Fruit fly (Drosophila melanogaster) whole organism, embryonic: Measurements from ENCODE around the gene Sp7.

ENCODE experiments used
- Atf-2 ChIP-seq: fragments of 200-800 bp; sonication (Bioruptor generic); optimal IDR thresholded peaks from 2 replicates; lab custom pipeline; 2016; ENCODE audit warnings: missing biosample characterization, missing genetic modification characterization
- B-H1 ChIP-seq: fragments of 200-800 bp; sonication (Bioruptor generic); IDR thresholded peaks from 3 replicates; pipeline ENCODE4 v1.3.6; 2022; ENCODE audit warnings: missing biosample characterization, missing genetic modification characterization
- CG10543 ChIP-seq: fragments of 200-800 bp; sonication (Bioruptor generic); optimal IDR thresholded peaks from 3 replicates; lab custom pipeline; 2017; ENCODE audit warnings: missing biosample characterization, mild to moderate bottlenecking, missing genetic modification characterization, moderate library complexity
- CG10654 ChIP-seq: fragments of 200-800 bp; sonication (Bioruptor generic); optimal IDR thresholded peaks from 2 replicates; lab custom pipeline; 2016; ENCODE audit warnings: missing biosample characterization, missing genetic modification characterization
- CG11504 ChIP-seq: fragments of 200-800 bp; sonication (Bioruptor generic); optimal IDR thresholded peaks from 3 replicates; lab custom pipeline; 2019; ENCODE audit warnings: missing biosample characterization, mild to moderate bottlenecking, missing genetic modification characterization, moderate library complexity
- CG11696 ChIP-seq: fragments of 200-800 bp; sonication (Bioruptor generic); IDR thresholded peaks from 2 replicates; pipeline ENCODE4 v1.3.6; 2022; ENCODE audit warnings: missing biosample characterization, missing genetic modification characterization
- CG12104 ChIP-seq: fragments of 200-800 bp; sonication (Bioruptor generic); optimal IDR thresholded peaks from 3 replicates; lab custom pipeline; 2016; ENCODE audit warnings: missing biosample characterization, missing genetic modification characterization
- CG12236 ChIP-seq: fragments of 200-800 bp; sonication (Bioruptor generic); optimal IDR thresholded peaks from 2 replicates; lab custom pipeline; 2016; ENCODE audit warnings: missing biosample characterization, missing genetic modification characterization
- CG12659 ChIP-seq: fragments of 200-800 bp; sonication (Bioruptor generic); optimal IDR thresholded peaks from 3 replicates; lab custom pipeline; 2017; ENCODE audit warnings: mild to moderate bottlenecking, missing biosample characterization, missing genetic modification reagents, missing genetic modification characterization
- CG13123 ChIP-seq: fragments of 200-800 bp; sonication (Bioruptor generic); optimal IDR thresholded peaks from 2 replicates; lab custom pipeline; 2016; ENCODE audit warnings: missing biosample characterization, missing genetic modification characterization
- CG13287 ChIP-seq: fragments of 200-800 bp; sonication (Bioruptor generic); IDR thresholded peaks from 2 replicates; pipeline ENCODE4 v1.3.6; 2022; ENCODE audit warnings: missing biosample characterization, missing genetic modification characterization; ENCODE audit not compliant: partially characterized antibody
- CG15269 ChIP-seq: fragments of 200-800 bp; sonication (Bioruptor generic); optimal IDR thresholded peaks from 2 replicates; lab custom pipeline; 2018; ENCODE audit warnings: missing biosample characterization, mild to moderate bottlenecking, missing genetic modification characterization, moderate library complexity
- CG15479 ChIP-seq: fragments of 200-800 bp; sonication (Bioruptor generic); optimal IDR thresholded peaks from 3 replicates; lab custom pipeline; 2019; ENCODE audit warnings: missing biosample characterization, mild to moderate bottlenecking, missing genetic modification characterization, moderate library complexity
- CG15601 ChIP-seq: fragments of 200-800 bp; sonication (Bioruptor generic); optimal IDR thresholded peaks from 3 replicates; lab custom pipeline; 2019; ENCODE audit warnings: missing biosample characterization, mild to moderate bottlenecking, missing genetic modification characterization, moderate library complexity
- CG1647 ChIP-seq: fragments of 200-800 bp; sonication (Bioruptor generic); optimal IDR thresholded peaks from 3 replicates; lab custom pipeline; 2016; ENCODE audit warnings: missing biosample characterization, missing genetic modification characterization
- CG18764 ChIP-seq: fragments of 200-800 bp; sonication (Bioruptor generic); optimal IDR thresholded peaks from 3 replicates; lab custom pipeline; 2016; ENCODE audit warnings: missing biosample characterization, missing genetic modification characterization
- CG31224 ChIP-seq: fragments of 200-800 bp; sonication (Bioruptor generic); IDR thresholded peaks from 2 replicates; pipeline ENCODE4 v1.3.6; 2022; ENCODE audit warnings: missing biosample characterization, missing genetic modification characterization
- CG32532 ChIP-seq: fragments of 200-800 bp; sonication (Bioruptor generic); IDR thresholded peaks from 2 replicates; pipeline ENCODE4 v1.3.6; 2022; ENCODE audit warnings: missing biosample characterization, missing genetic modification characterization
- CG4617 ChIP-seq: fragments of 200-800 bp; sonication (Bioruptor generic); optimal IDR thresholded peaks from 3 replicates; lab custom pipeline; 2016; ENCODE audit warnings: missing biosample characterization, missing genetic modification characterization, borderline replicate concordance
- CG6765 ChIP-seq: fragments of 200-800 bp; sonication (Bioruptor generic); optimal IDR thresholded peaks from 3 replicates; lab custom pipeline; 2017; ENCODE audit warnings: missing biosample characterization, mild to moderate bottlenecking, missing genetic modification characterization
- CG6813 ChIP-seq: fragments of 200-800 bp; sonication (Bioruptor generic); optimal IDR thresholded peaks from 2 replicates; lab custom pipeline; 2017; ENCODE audit warnings: missing biosample characterization, missing genetic modification characterization, mild to moderate bottlenecking, moderate library complexity, missing genetic modification reagents
- CG7839 ChIP-seq: fragments of 200-800 bp; sonication (Bioruptor generic); optimal IDR thresholded peaks from 3 replicates; lab custom pipeline; 2018; ENCODE audit warnings: missing biosample characterization, mild to moderate bottlenecking, missing genetic modification characterization, moderate library complexity
- CG7928 ChIP-seq: fragments of 200-800 bp; sonication (Bioruptor generic); optimal IDR thresholded peaks from 2 replicates; lab custom pipeline; 2017; ENCODE audit warnings: missing biosample characterization, mild to moderate bottlenecking, missing genetic modification characterization
- CG9932 ChIP-seq: fragments of 200-800 bp; sonication (Bioruptor generic); IDR thresholded peaks from 2 replicates; pipeline ENCODE4 v1.3.6; 2022; ENCODE audit warnings: missing biosample characterization, missing genetic modification characterization
- D19A ChIP-seq: fragments of 200-800 bp; optimal IDR thresholded peaks from 3 replicates; lab custom pipeline; 2019; ENCODE audit warnings: missing biosample characterization, mild to moderate bottlenecking, missing genetic modification characterization, moderate library complexity
- Dref ChIP-seq: fragments of 200-800 bp; sonication (Bioruptor generic); IDR thresholded peaks from 2 replicates; pipeline ENCODE4 v1.3.6; 2022; ENCODE audit warnings: missing biosample characterization, missing genetic modification characterization
- HLHmδ ChIP-seq: fragments of 200-800 bp; sonication (Bioruptor generic); optimal IDR thresholded peaks from 2 replicates; lab custom pipeline; 2018; ENCODE audit warnings: missing biosample characterization, mild to moderate bottlenecking, missing genetic modification characterization, moderate library complexity
- Kr ChIP-seq: fragments of 200-800 bp; sonication (Bioruptor generic); optimal IDR thresholded peaks from 2 replicates; lab custom pipeline; 2017; ENCODE audit warnings: missing biosample characterization, mild to moderate bottlenecking, missing genetic modification characterization
- MTF-1 ChIP-seq: fragments of 200-800 bp; sonication (Bioruptor generic); optimal IDR thresholded peaks from 2 replicates; lab custom pipeline; 2018; ENCODE audit warnings: missing biosample characterization, mild to moderate bottlenecking, missing genetic modification characterization, borderline replicate concordance
- Meics ChIP-seq: fragments of 200-800 bp; sonication (Bioruptor generic); optimal IDR thresholded peaks from 2 replicates; lab custom pipeline; 2017; ENCODE audit warnings: missing biosample characterization, mild to moderate bottlenecking, missing genetic modification characterization
- Oli ChIP-seq: fragments of 200-800 bp; sonication (Bioruptor generic); optimal IDR thresholded peaks from 2 replicates; lab custom pipeline; 2018; ENCODE audit warnings: missing biosample characterization, mild to moderate bottlenecking, missing genetic modification characterization, moderate library complexity
- PHDP ChIP-seq: fragments of 200-800 bp; sonication (Bioruptor generic); optimal IDR thresholded peaks from 3 replicates; lab custom pipeline; 2018; ENCODE audit warnings: missing biosample characterization, mild to moderate bottlenecking, missing genetic modification characterization, moderate library complexity
- Poxn ChIP-seq: fragments of 200-800 bp; sonication (Bioruptor generic); IDR thresholded peaks from 2 replicates; pipeline ENCODE4 v1.3.6; 2022; ENCODE audit warnings: missing biosample characterization, missing genetic modification characterization
- Rfx ChIP-seq: fragments of 200-800 bp; sonication (Bioruptor generic); IDR thresholded peaks from 2 replicates; pipeline ENCODE4 v1.3.6; 2022; ENCODE audit warnings: missing biosample characterization, missing genetic modification characterization
- Sox102F ChIP-seq: fragments of 200-800 bp; sonication (Bioruptor generic); optimal IDR thresholded peaks from 2 replicates; lab custom pipeline; 2018; ENCODE audit warnings: missing biosample characterization, mild to moderate bottlenecking, missing genetic modification characterization, moderate library complexity
- Sry-β ChIP-seq: fragments of 200-800 bp; sonication (Bioruptor generic); optimal IDR thresholded peaks from 2 replicates; lab custom pipeline; 2018; ENCODE audit warnings: missing biosample characterization, mild to moderate bottlenecking, missing genetic modification characterization, moderate library complexity
- ap ChIP-seq: fragments of 200-800 bp; sonication (Bioruptor generic); IDR thresholded peaks from 2 replicates; pipeline ENCODE4 v1.3.6; 2022; ENCODE audit warnings: missing biosample characterization, missing genetic modification characterization
- chn ChIP-seq: fragments of 200-800 bp; sonication (Bioruptor generic); optimal IDR thresholded peaks from 2 replicates; lab custom pipeline; 2016; ENCODE audit warnings: missing biosample characterization, missing genetic modification characterization
- dmrt99B ChIP-seq: fragments of 200-800 bp; sonication (Bioruptor generic); optimal IDR thresholded peaks from 2 replicates; lab custom pipeline; 2018; ENCODE audit warnings: missing biosample characterization, mild to moderate bottlenecking, missing genetic modification characterization, moderate library complexity
- dpn ChIP-seq, 2 experiments: fragments of 200-800 bp; sonication (Bioruptor generic); optimal IDR thresholded peaks; 3 replicates each; lab custom pipeline; 2016; ENCODE audit warnings: missing biosample characterization in 2 of 2, missing genetic modification characterization in 2 of 2
- en ChIP-seq: fragments of 200-800 bp; sonication (Bioruptor generic); optimal IDR thresholded peaks from 2 replicates; lab custom pipeline; 2016; ENCODE audit warnings: missing biosample characterization, missing genetic modification characterization
- eve ChIP-seq, 2 experiments: fragments of >200 bp; optimal IDR thresholded peaks; 2 replicates each; lab custom pipeline; 2017; ENCODE audit warnings: missing biosample characterization in 2 of 2, missing genetic modification characterization in 2 of 2
- eyg ChIP-seq: fragments of 200-800 bp; sonication (Bioruptor generic); optimal IDR thresholded peaks from 3 replicates; lab custom pipeline; 2016; ENCODE audit warnings: missing biosample characterization, missing genetic modification characterization
- lola ChIP-seq, 3 experiments: fragments of >200 bp in 2 of 3; fragments of 200-800 bp in 1 of 3; sonication (Bioruptor generic) in 1 of 3; optimal IDR thresholded peaks; 2 replicates each; lab custom pipeline; 2017 to 2019; ENCODE audit warnings: missing biosample characterization in 3 of 3, missing genetic modification characterization in 3 of 3, mild to moderate bottlenecking in 1 of 3, moderate library complexity in 1 of 3
- pho ChIP-seq: fragments of 200-800 bp; sonication (Bioruptor generic); optimal IDR thresholded peaks from 2 replicates; lab custom pipeline; 2016; ENCODE audit warnings: missing biosample characterization, missing genetic modification characterization
- prd ChIP-seq, 3 experiments: fragments of >200 bp in 2 of 3; fragments of 200-800 bp in 1 of 3; sonication (Bioruptor generic) in 1 of 3; optimal IDR thresholded peaks in 2 of 3; IDR thresholded peaks in 1 of 3; 2 replicates in 2 of 3; 3 replicates in 1 of 3; pipeline versions ENCODE4 v1.3.6 to Lab custom; 2017 to 2022; ENCODE audit warnings: missing biosample characterization in 1 of 3, missing genetic modification characterization in 1 of 3
- sd ChIP-seq: fragments of 200-800 bp; sonication (Bioruptor generic); optimal IDR thresholded peaks from 3 replicates; lab custom pipeline; 2018; ENCODE audit warnings: missing biosample characterization, mild to moderate bottlenecking, missing genetic modification characterization, moderate library complexity
- toy ChIP-seq: fragments of 200-800 bp; sonication (Bioruptor generic); IDR thresholded peaks from 2 replicates; pipeline ENCODE4 v1.3.6; 2022; ENCODE audit warnings: missing biosample characterization, missing genetic modification characterization
- zf30C ChIP-seq: fragments of 200-800 bp; sonication (Bioruptor generic); optimal IDR thresholded peaks from 3 replicates; lab custom pipeline; 2018; ENCODE audit warnings: missing biosample characterization, mild to moderate bottlenecking, missing genetic modification characterization
- zfh1 ChIP-seq: fragments of 200-800 bp; sonication (Bioruptor generic); IDR thresholded peaks from 3 replicates; pipeline ENCODE4 v1.3.6; 2022; ENCODE audit warnings: missing biosample characterization, missing genetic modification characterization

Gene Sp7

DNA sequence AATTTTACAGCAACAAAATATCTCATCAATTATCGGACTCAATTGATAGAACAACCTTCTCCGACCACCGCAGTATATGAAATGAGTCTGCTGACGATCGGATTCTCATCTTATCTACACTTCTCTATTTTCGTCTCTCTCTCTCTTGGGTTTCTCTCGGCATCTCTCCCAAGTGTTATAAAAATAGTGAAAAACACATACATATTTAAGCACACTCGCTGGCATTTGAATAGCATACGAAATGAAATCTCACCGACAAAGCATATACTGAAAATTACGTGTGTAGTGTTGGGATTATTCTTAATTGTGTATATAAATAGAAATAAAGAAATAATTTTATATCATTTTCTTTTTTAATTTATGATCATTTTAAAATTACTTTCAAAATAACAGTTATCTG, 9.6 kb upstream of the Sp7 start, which contains the start of gene pyd3 (continued):
- TF ChIP-seq zf30C (GFP tag; lab: Kevin White, UChicago), result no peak
- TF ChIP-seq en (GFP tag; lab: Kevin White, UChicago), result no peak
- TF ChIP-seq CG15601, result no peak
- 0 out of 2 replicates have a peak, but pooled peaks have one; percentile 16 for TF ChIP-seq CG13287
- TF ChIP-seq Kr (GFP tag; lab: Kevin White, UChicago), result no peak
- TF ChIP-seq CG10543 (GFP tag; lab: Kevin White, UChicago), result no peak
- no peak for TF ChIP-seq lola (GFP tag; optimal IDR thresholded peaks at IDR 0.05; lab: Kevin White, UChicago)
- TF ChIP-seq B-H1, result no peak
- no peak for TF ChIP-seq MTF-1
- no peak for TF ChIP-seq prd (optimal IDR thresholded peaks at IDR 0.05; lab: Kevin White, UChicago)
- 0 out of 3 replicates have a peak, but pooled peaks have one; percentile 29 for TF ChIP-seq prd (GFP tag; IDR thresholded peaks at IDR 0.05; lab: Robert Waterston, UW)
- TF ChIP-seq Meics (GFP tag; lab: Kevin White, UChicago), result peak; percentile 21
- 0 out of 2 replicates have a peak, but pooled peaks have one; percentile 9 for TF ChIP-seq CG9932
- peak; percentile 51 for TF ChIP-seq PHDP (tag; lab: Kevin White, UChicago)
- TF ChIP-seq chn (GFP tag; lab: Kevin White, UChicago), result no peak
- no peak for TF ChIP-seq CG6765 (GFP tag; lab: Kevin White, UChicago)
- no peak for TF ChIP-seq dpn (GFP tag; optimal IDR thresholded peaks at IDR 0.05; lab: Kevin White, UChicago)
- TF ChIP-seq CG7928 (GFP tag; lab: Kevin White, UChicago), result no peak
- no peak for TF ChIP-seq Dref (GFP tag; lab: Robert Waterston, UW)
- TF ChIP-seq Sox102F, result peak; percentile 29
- no peak for TF ChIP-seq CG12236 (GFP tag; lab: Kevin White, UChicago)
- no peak for TF ChIP-seq CG12659
- TF ChIP-seq Atf-2 (GFP tag; lab: Kevin White, UChicago), result no peak
- no peak for TF ChIP-seq eve (GFP tag; optimal IDR thresholded peaks at IDR 0.05; lab: Kevin White, UChicago)
- no peak for TF ChIP-seq Sry-β (GFP tag; lab: Kevin White, UChicago)
- peak; percentile 18 for TF ChIP-seq CG11504
- no peak for TF ChIP-seq CG15479 (GFP tag; lab: Kevin White, UChicago)
- TF ChIP-seq CG13123 (GFP tag; lab: Kevin White, UChicago), result no peak
- TF ChIP-seq Oli (tag; lab: Kevin White, UChicago), result no peak
- no peak for TF ChIP-seq CG6813
- no peak for TF ChIP-seq CG12104 (GFP tag; lab: Kevin White, UChicago)
- no peak for TF ChIP-seq pho (GFP tag; lab: Kevin White, UChicago)
- TF ChIP-seq Rfx (GFP tag; lab: Robert Waterston, UW), result peak; percentile 41; the same call in 1 of the 2 replicates
- TF ChIP-seq CG1647 (GFP tag; lab: Kevin White, UChicago), result no peak
- peak; percentile 35; the same call in 1 of the 2 replicates for TF ChIP-seq CG32532 (GFP tag; lab: Robert Waterston, UW)
- no peak for TF ChIP-seq ap (GFP tag; lab: Robert Waterston, UW)
- TF ChIP-seq zfh1, result peak; percentile 35; the same call in 1 of the 3 replicates
- TF ChIP-seq CG31224 (GFP tag; lab: Robert Waterston, UW), result no peak
- TF ChIP-seq CG4617, result no peak
- no peak for TF ChIP-seq CG18764 (GFP tag; lab: Kevin White, UChicago)
- TF ChIP-seq CG10654 (GFP tag; lab: Kevin White, UChicago), result no peak
- no peak for TF ChIP-seq eyg (GFP tag; lab: Kevin White, UChicago)
- peak; percentile 53 for TF ChIP-seq D19A (tag; lab: Kevin White, UChicago)
- TF ChIP-seq toy, result no peak
- peak; percentile 98 for TF ChIP-seq CG11696 (GFP tag; lab: Robert Waterston, UW)
- TF ChIP-seq Poxn (GFP tag; lab: Robert Waterston, UW), result no peak
- peak; percentile 11 for TF ChIP-seq sd (tag; lab: Kevin White, UChicago)
- TF ChIP-seq HLHmδ (GFP tag; lab: Kevin White, UChicago), result no peak
- TF ChIP-seq CG7839 (tag; lab: Kevin White, UChicago), result peak; percentile 44
- peak; percentile 27 for TF ChIP-seq dmrt99B
- TF ChIP-seq CG15269 (tag; lab: Kevin White, UChicago), result peak; percentile 16
